Worm (Caenorhabditis elegans) whole organism, L2 larva: ENCODE data around the gene C45G9.11.
"Not testable (repeated sequence)": the region's sequence is repeated elsewhere in the genome, so short reads cannot be mapped to it uniquely, and the experiment has no call there.

ENCODE experiments used
- C34F6.9 ChIP-seq: fragments of 150-350 bp; optimal IDR thresholded peaks from 2 replicates; lab custom pipeline; 2014; ENCODE audit warnings: missing biosample characterization, missing genetic modification characterization
- Y55F3AM.14 ChIP-seq: fragments of 200-800 bp; sonication (Bioruptor generic); optimal IDR thresholded peaks from 2 replicates; lab custom pipeline; 2018; ENCODE audit warnings: mild to moderate bottlenecking, missing genetic modification characterization, missing compliant biosample characterization
- ZK546.5 ChIP-seq: sonication (generic microtip); optimal IDR thresholded peaks from 2 replicates; lab custom pipeline; 2017; ENCODE audit warnings: missing biosample characterization, missing genetic modification characterization
- alr-1 ChIP-seq: fragments of 150-350 bp; optimal IDR thresholded peaks from 2 replicates; lab custom pipeline; 2014; ENCODE audit warnings: missing biosample characterization, missing genetic modification characterization
- aly-2 ChIP-seq: fragments of 150-350 bp; optimal IDR thresholded peaks from 2 replicates; lab custom pipeline; 2014; ENCODE audit warnings: missing biosample characterization, missing genetic modification characterization
- ceh-16 ChIP-seq: fragments of 150-350 bp; optimal IDR thresholded peaks from 2 replicates; lab custom pipeline; 2014; ENCODE audit warnings: missing biosample characterization, missing genetic modification characterization
- crh-2 ChIP-seq: sonication (generic microtip); optimal IDR thresholded peaks from 2 replicates; lab custom pipeline; 2017; ENCODE audit warnings: missing biosample characterization, missing genetic modification characterization
- dmd-4 ChIP-seq: sonication (generic microtip); optimal IDR thresholded peaks from 2 replicates; lab custom pipeline; 2017; ENCODE audit warnings: missing biosample characterization, missing genetic modification characterization
- egl-27 ChIP-seq: sonication (generic microtip); optimal IDR thresholded peaks from 3 replicates; lab custom pipeline; 2017; ENCODE audit warnings: missing biosample characterization, missing genetic modification reagents, missing genetic modification characterization
- elt-1 ChIP-seq: fragments of 150-350 bp; optimal IDR thresholded peaks from 2 replicates; lab custom pipeline; 2014; ENCODE audit warnings: missing biosample characterization, missing genetic modification characterization
- elt-3 ChIP-seq: sonication (generic microtip); optimal IDR thresholded peaks from 2 replicates; lab custom pipeline; 2017; ENCODE audit warnings: missing biosample characterization, missing genetic modification characterization
- fos-1 ChIP-seq: fragments of 150-350 bp; optimal IDR thresholded peaks from 2 replicates; lab custom pipeline; 2014; ENCODE audit warnings: missing biosample characterization, missing genetic modification characterization
- gmeb-1 ChIP-seq: fragments of 150-350 bp; optimal IDR thresholded peaks from 2 replicates; lab custom pipeline; 2014; ENCODE audit warnings: missing biosample characterization, missing genetic modification characterization
- lin-11 ChIP-seq: fragments of 150-350 bp; sonication (generic microtip); optimal IDR thresholded peaks from 2 replicates; lab custom pipeline; 2014; ENCODE audit warnings: missing biosample characterization, missing genetic modification characterization, inconsistent platforms, mixed read lengths
- lin-39 ChIP-seq: fragments of 150-350 bp; optimal IDR thresholded peaks from 2 replicates; lab custom pipeline; 2014; ENCODE audit warnings: missing biosample characterization, missing genetic modification reagents, missing genetic modification characterization
- lsy-2 ChIP-seq, 2 experiments: fragments of 150-350 bp in 1 of 2; sonication (generic microtip) in 1 of 2; optimal IDR thresholded peaks; 2 replicates each; lab custom pipeline; 2014 to 2017; ENCODE audit warnings: missing biosample characterization in 2 of 2, missing genetic modification characterization in 2 of 2
- mab-5 ChIP-seq: fragments of 150-350 bp; optimal IDR thresholded peaks from 2 replicates; lab custom pipeline; 2014; ENCODE audit warnings: missing biosample characterization, missing genetic modification characterization
- mbf-1 ChIP-seq: sonication (generic microtip); optimal IDR thresholded peaks from 2 replicates; lab custom pipeline; 2017; ENCODE audit warnings: missing biosample characterization, missing genetic modification characterization
- mdl-1 ChIP-seq, 2 experiments: fragments of 150-350 bp in 1 of 2; sonication (generic microtip) in 1 of 2; optimal IDR thresholded peaks; 2 replicates each; lab custom pipeline; 2017; ENCODE audit warnings: missing biosample characterization in 2 of 2, missing genetic modification characterization in 2 of 2
- nhr-10 ChIP-seq: sonication (generic microtip); optimal IDR thresholded peaks from 2 replicates; lab custom pipeline; 2017; ENCODE audit warnings: missing biosample characterization, missing genetic modification characterization
- nhr-11 ChIP-seq: fragments of 150-350 bp; optimal IDR thresholded peaks from 2 replicates; lab custom pipeline; 2014; ENCODE audit warnings: missing biosample characterization, missing genetic modification characterization
- nhr-12 ChIP-seq: fragments of 150-350 bp; optimal IDR thresholded peaks from 2 replicates; lab custom pipeline; 2014; ENCODE audit warnings: missing biosample characterization, missing genetic modification characterization
- nhr-21 ChIP-seq: fragments of 150-350 bp; optimal IDR thresholded peaks from 2 replicates; lab custom pipeline; 2014; ENCODE audit warnings: missing biosample characterization, missing genetic modification characterization
- nhr-23 ChIP-seq: fragments of 150-350 bp; optimal IDR thresholded peaks from 2 replicates; lab custom pipeline; 2014; ENCODE audit warnings: missing biosample characterization, missing genetic modification reagents, missing genetic modification characterization
- nhr-237 ChIP-seq: fragments of 150-350 bp; optimal IDR thresholded peaks from 2 replicates; lab custom pipeline; 2014; ENCODE audit warnings: missing biosample characterization, missing genetic modification characterization
- nhr-77 ChIP-seq: fragments of 150-350 bp; optimal IDR thresholded peaks from 2 replicates; lab custom pipeline; 2014; ENCODE audit warnings: missing biosample characterization, missing genetic modification characterization
- sem-4 ChIP-seq: fragments of 150-350 bp; optimal IDR thresholded peaks from 2 replicates; lab custom pipeline; 2014; ENCODE audit warnings: missing biosample characterization, missing genetic modification reagents, missing genetic modification characterization
- skn-1 ChIP-seq: sonication (generic microtip); optimal IDR thresholded peaks from 2 replicates; lab custom pipeline; 2017; ENCODE audit warnings: missing biosample characterization, missing genetic modification characterization
- snpc-4 ChIP-seq: fragments of 150-350 bp; optimal IDR thresholded peaks from 2 replicates; lab custom pipeline; 2014; ENCODE audit warnings: missing biosample characterization, missing genetic modification characterization
- unc-55 ChIP-seq: fragments of 150-350 bp; sonication (generic microtip); optimal IDR thresholded peaks from 3 replicates; lab custom pipeline; 2014; ENCODE audit warnings: missing biosample characterization, missing genetic modification reagents, missing genetic modification characterization
- unc-62 ChIP-seq: fragments of 150-350 bp; optimal IDR thresholded peaks from 2 replicates; lab custom pipeline; 2014; ENCODE audit warnings: missing biosample characterization, missing genetic modification reagents, missing genetic modification characterization
- zag-1 ChIP-seq: fragments of 150-350 bp; optimal IDR thresholded peaks from 2 replicates; lab custom pipeline; 2014; ENCODE audit warnings: missing biosample characterization, missing genetic modification characterization
- ztf-1 ChIP-seq: fragments of 200-800 bp; sonication (Bioruptor generic); conservative IDR thresholded peaks from 2 replicates; pipeline ENCODE4 v1.3.6; 2022; ENCODE audit warnings: missing genetic modification characterization, missing compliant biosample characterization
- ztf-11 ChIP-seq: sonication (generic microtip); optimal IDR thresholded peaks from 2 replicates; lab custom pipeline; 2017; ENCODE audit warnings: missing biosample characterization, missing genetic modification characterization
- ztf-4 ChIP-seq: fragments of 150-350 bp; optimal IDR thresholded peaks from 2 replicates; lab custom pipeline; 2014; ENCODE audit warnings: missing biosample characterization, missing genetic modification characterization

The C45G9.11 gene

ce11 chrIII:5071509-5071908 lies 3.0 kb upstream of the C45G9.11 start, which contains the start of gene C45G9.12:
Gene C45G9.12, minus strand, starts transcription at chrIII:5071609.
- TF ChIP-seq zag-1 (tag; lab: Kevin White, UChicago) (no peak), elt-1 (no peak), nhr-11 (no peak), elt-3 (tag; lab: Kevin White, UChicago) (no peak), ZK546.5 (tag; lab: Kevin White, UChicago) (no peak), skn-1 (tag; lab: Kevin White, UChicago) (no peak), ztf-11 (tag; lab: Kevin White, UChicago) (no peak), lsy-2 (tag; optimal IDR thresholded peaks at IDR 0.05; lab: Kevin White, UChicago) (no peak), mbf-1 (no peak), snpc-4 (tag; lab: Kevin White, UChicago) (no peak), dmd-4 (tag; lab: Kevin White, UChicago) (no peak), crh-2 (tag; lab: Kevin White, UChicago) (no peak), mdl-1 (tag; optimal IDR thresholded peaks at IDR 0.05; lab: Kevin White, UChicago) (no peak)

DNA sequence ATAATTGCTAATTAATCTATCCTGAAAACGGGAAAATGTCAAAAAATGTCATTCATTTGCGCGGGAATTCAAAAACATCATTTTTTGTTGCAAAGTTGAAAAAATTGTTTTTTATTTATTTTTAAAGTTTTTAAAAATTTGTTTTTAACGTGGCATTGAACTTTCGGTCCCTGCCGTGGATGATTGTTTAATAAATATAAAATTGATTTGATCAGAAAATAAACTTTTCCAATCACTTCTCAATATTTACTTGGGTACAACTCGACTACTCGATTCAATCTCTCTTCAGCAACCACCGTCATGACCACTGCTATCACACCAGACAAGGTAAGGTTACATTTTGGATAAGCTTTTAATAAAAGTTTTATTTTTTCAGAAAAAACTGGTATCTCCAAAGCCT lies 6.1 kb downstream of the C45G9.11 start, which contains the start of gene C45G9.4:
C45G9.4 (plus strand) TSS at position 301 of the 400 bp plus-strand sequence.
- not testable (repeated sequence) for TF ChIP-seq egl-27, gmeb-1, lin-11 (tag; lab: Kevin White, UChicago)
- TF ChIP-seq, all 48 proteins: peak for 0; not testable (repeated sequence) for 48

- TF ChIP-seq nhr-77 (tag; lab: Kevin White, UChicago) (no peak), Y55F3AM.14 (no peak), skn-1 (tag; lab: Kevin White, UChicago) (no peak), nhr-237 (tag; lab: Kevin White, UChicago) (no peak), nhr-11 (no peak), C34F6.9 (tag; lab: Kevin White, UChicago) (no peak), aly-2 (tag; lab: Kevin White, UChicago) (no peak), fos-1 (tag; lab: Kevin White, UChicago) (no peak), elt-3 (tag; lab: Kevin White, UChicago) (no peak), dmd-4 (tag; lab: Kevin White, UChicago) (no peak), sem-4 (no peak), mdl-1 (tag; optimal IDR thresholded peaks at IDR 0.05; lab: Kevin White, UChicago) (no peak), lsy-2 (tag; optimal IDR thresholded peaks at IDR 0.05; lab: Kevin White, UChicago) (no peak)
These were observed 6.7 kb downstream of the C45G9.11 start, which contains the start of gene C45G9.10 for ce11 chrIII:5061798-5062197. Gene C45G9.10, minus strand, starts transcription at chrIII:5061898.

ce11 chrIII:5055709-5056108 lies 12.8 kb downstream of the C45G9.11 start, which contains the start of gene C45G9.9:
Gene C45G9.9, minus strand, starts transcription at chrIII:5055809.
- TF ChIP-seq nhr-237 (tag; lab: Kevin White, UChicago); unc-55 (GFP tag; lab: Kevin White, UChicago); fos-1 (tag; lab: Kevin White, UChicago): not testable (repeated sequence)

DNA sequence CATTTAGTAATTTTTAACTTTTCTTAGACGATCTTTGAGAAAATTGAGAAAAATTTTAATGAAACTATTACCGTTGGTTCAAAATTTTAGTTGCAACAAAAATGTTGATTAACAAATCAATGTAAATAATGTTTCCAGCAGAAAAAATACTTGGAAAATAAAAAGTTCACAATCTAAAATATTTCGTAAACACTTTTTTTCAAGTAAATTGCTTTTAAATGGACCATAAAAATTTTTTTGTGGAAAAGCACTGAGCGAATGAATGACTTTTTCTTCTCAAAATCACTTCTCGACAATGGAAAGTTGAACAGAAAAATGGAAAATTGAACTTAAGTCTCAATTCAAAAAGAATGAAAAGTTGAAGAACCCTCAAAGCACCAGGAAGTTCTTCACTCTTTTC lies 15.0 kb downstream of the C45G9.11 start, which contains the start of gene C45G9.8:
C45G9.8 (minus strand) TSS at position 101 of the 400 bp plus-strand sequence.
- TF ChIP-seq lin-11 (tag; lab: Kevin White, UChicago), result no peak
- no peak for TF ChIP-seq gmeb-1 (tag; lab: Kevin White, UChicago)
- TF ChIP-seq skn-1 (tag; lab: Kevin White, UChicago), result no peak
- TF ChIP-seq nhr-10, result no peak
- no peak for TF ChIP-seq elt-3 (tag; lab: Kevin White, UChicago)
- TF ChIP-seq ceh-16 (tag; lab: Kevin White, UChicago), result no peak
- TF ChIP-seq lin-39, result no peak

DNA sequence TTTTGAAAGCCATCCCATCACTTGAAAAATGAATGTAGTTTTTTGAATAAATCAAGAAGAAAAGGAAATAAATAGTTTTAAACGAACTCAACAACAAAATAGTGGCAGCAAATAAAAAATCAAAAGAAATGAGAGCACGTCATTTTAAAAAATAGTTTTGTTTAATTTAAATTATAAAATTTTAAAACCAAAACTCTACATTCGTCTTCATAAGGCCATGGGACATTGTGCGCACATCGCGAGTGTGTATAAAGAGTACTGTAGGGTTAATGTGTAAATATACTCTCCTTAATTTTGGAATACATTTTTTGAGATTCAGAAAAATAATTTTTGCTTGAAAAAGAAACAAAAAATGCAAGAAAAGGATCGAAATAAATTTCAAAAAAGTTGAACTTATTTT lies 16.6 kb downstream of the C45G9.11 start, which contains the start of gene C45G9.15:
C45G9.15 (minus strand) TSS at position 101 of the 400 bp plus-strand sequence.
- TF ChIP-seq nhr-12 (tag; lab: Kevin White, UChicago) (no peak), ceh-16 (tag; lab: Kevin White, UChicago) (no peak), nhr-21 (no peak), sem-4 (no peak), lsy-2 (tag; optimal IDR thresholded peaks at IDR 0.05; lab: Kevin White, UChicago) (no peak), crh-2 (tag; lab: Kevin White, UChicago) (no peak), nhr-23 (no peak), unc-62 (GFP tag; lab: Kevin White, UChicago) (no peak), ztf-4 (tag; lab: Kevin White, UChicago) (no peak), ztf-1 (GFP tag; lab: Robert Waterston, UW) (no peak), mab-5 (tag; lab: Kevin White, UChicago) (no peak), nhr-11 (no peak), nhr-10 (no peak), alr-1 (tag; lab: Kevin White, UChicago) (no peak), mdl-1 (tag; optimal IDR thresholded peaks at IDR 0.05; lab: Kevin White, UChicago) (no peak), dmd-4 (tag; lab: Kevin White, UChicago) (no peak), nhr-77 (tag; lab: Kevin White, UChicago) (no peak)
